Worm (Caenorhabditis elegans) whole organism, L1 larva: ENCODE measurements around the gene F10C2.4.

Experiments used
- F16B12.6 ChIP-seq: fragments of 150-350 bp; optimal IDR thresholded peaks from 2 replicates; lab custom pipeline; 2014; ENCODE audit warnings: missing biosample characterization, missing genetic modification characterization
- Y116A8C.19 ChIP-seq: sonication (generic microtip); optimal IDR thresholded peaks from 2 replicates; lab custom pipeline; 2016; ENCODE audit warnings: missing compliant biosample characterization, missing genetic modification characterization, borderline replicate concordance
- blmp-1 ChIP-seq: fragments of 150-350 bp; optimal IDR thresholded peaks from 2 replicates; lab custom pipeline; 2014; ENCODE audit warnings: missing biosample characterization, missing genetic modification characterization
- ceh-63 ChIP-seq: fragments of 200-800 bp; sonication (Bioruptor generic); optimal IDR thresholded peaks from 2 replicates; lab custom pipeline; 2018; ENCODE audit warnings: mild to moderate bottlenecking, missing genetic modification characterization, missing compliant biosample characterization
- ceh-8 ChIP-seq: fragments of 200-800 bp; sonication (Bioruptor generic); optimal IDR thresholded peaks from 2 replicates; lab custom pipeline; 2018; ENCODE audit warnings: mild to moderate bottlenecking, missing genetic modification characterization, moderate library complexity, missing compliant biosample characterization
- ceh-88 ChIP-seq: fragments of 200-800 bp; sonication (Bioruptor generic); IDR thresholded peaks from 2 replicates; pipeline ENCODE4 v1.3.6; 2022; ENCODE audit warnings: missing genetic modification characterization, missing compliant biosample characterization
- ceh-90 ChIP-seq: sonication (generic microtip); optimal IDR thresholded peaks from 2 replicates; lab custom pipeline; 2016; ENCODE audit warnings: missing genetic modification characterization, missing compliant biosample characterization
- ces-1 ChIP-seq: fragments of 150-350 bp; optimal IDR thresholded peaks from 2 replicates; lab custom pipeline; 2014; ENCODE audit warnings: missing biosample characterization, missing genetic modification reagents, missing genetic modification characterization
- dpl-1 ChIP-seq, 3 experiments: fragments of 150-350 bp in 2 of 3; sonication (generic microtip) in 1 of 3; optimal IDR thresholded peaks; 2 replicates each; lab custom pipeline; 2014 to 2017; ENCODE audit warnings: missing biosample characterization in 3 of 3, missing genetic modification characterization in 3 of 3, missing genetic modification reagents in 3 of 3
- dsc-1 ChIP-seq: sonication (generic microtip); optimal IDR thresholded peaks from 2 replicates; lab custom pipeline; 2016; ENCODE audit warnings: mild to moderate bottlenecking, missing genetic modification characterization, missing compliant biosample characterization
- egl-27 ChIP-seq, 2 experiments: fragments of 150-350 bp in 1 of 2; sonication (generic microtip); optimal IDR thresholded peaks; 3 replicates each; lab custom pipeline; 2017 to 2018; ENCODE audit warnings: missing biosample characterization in 2 of 2, missing genetic modification characterization in 2 of 2, missing genetic modification reagents in 2 of 2
- elt-2 ChIP-seq: sonication (generic microtip); optimal IDR thresholded peaks from 2 replicates; lab custom pipeline; 2016; ENCODE audit warnings: missing genetic modification characterization, mild to moderate bottlenecking, inconsistent platforms, missing compliant biosample characterization, missing genetic modification reagents
- ets-5 ChIP-seq: fragments of 200-800 bp; sonication (Bioruptor generic); IDR thresholded peaks from 2 replicates; pipeline ENCODE4 v1.3.6; 2022; ENCODE audit warnings: missing genetic modification characterization, missing compliant biosample characterization
- fkh-4 ChIP-seq: sonication (generic microtip); optimal IDR thresholded peaks from 2 replicates; lab custom pipeline; 2016; ENCODE audit warnings: missing compliant biosample characterization, missing genetic modification characterization, borderline replicate concordance
- fkh-8 ChIP-seq: sonication (generic microtip); optimal IDR thresholded peaks from 2 replicates; lab custom pipeline; 2016; ENCODE audit warnings: mild to moderate bottlenecking, missing genetic modification characterization, missing compliant biosample characterization
- fos-1 ChIP-seq: fragments of 150-350 bp; optimal IDR thresholded peaks from 2 replicates; lab custom pipeline; 2014; ENCODE audit warnings: missing biosample characterization, missing genetic modification characterization
- grh-1 ChIP-seq: fragments of 200-800 bp; sonication (Bioruptor generic); IDR thresholded peaks from 2 replicates; pipeline ENCODE4 v1.3.6; 2022; ENCODE audit warnings: missing genetic modification reagents, missing genetic modification characterization, missing compliant biosample characterization
- hlh-4 ChIP-seq: sonication (generic microtip); optimal IDR thresholded peaks from 2 replicates; lab custom pipeline; 2016; ENCODE audit warnings: mild to moderate bottlenecking, missing genetic modification characterization, missing compliant biosample characterization
- hpl-2 ChIP-seq: fragments of 150-350 bp; optimal IDR thresholded peaks from 2 replicates; lab custom pipeline; 2014; ENCODE audit warnings: missing biosample characterization, missing genetic modification reagents, missing genetic modification characterization
- irx-1 ChIP-seq: sonication (generic microtip); optimal IDR thresholded peaks from 2 replicates; lab custom pipeline; 2016; ENCODE audit warnings: missing genetic modification characterization, missing compliant biosample characterization
- lin-13 ChIP-seq: fragments of 150-350 bp; optimal IDR thresholded peaks from 2 replicates; lab custom pipeline; 2014; ENCODE audit warnings: missing biosample characterization, missing genetic modification reagents, missing genetic modification characterization
- lin-15B ChIP-seq: fragments of 150-350 bp; sonication (generic microtip); optimal IDR thresholded peaks from 3 replicates; lab custom pipeline; 2014; ENCODE audit warnings: missing biosample characterization, missing genetic modification characterization
- lin-39 ChIP-seq: fragments of 150-350 bp; optimal IDR thresholded peaks from 2 replicates; lab custom pipeline; 2014; ENCODE audit warnings: missing biosample characterization, missing genetic modification reagents, missing genetic modification characterization
- lsy-2 ChIP-seq, 2 experiments: fragments of 150-350 bp; optimal IDR thresholded peaks; 2 replicates each; lab custom pipeline; 2014; ENCODE audit warnings: missing biosample characterization in 2 of 2, missing genetic modification characterization in 2 of 2
- mep-1 ChIP-seq: fragments of 150-350 bp; optimal IDR thresholded peaks from 2 replicates; lab custom pipeline; 2014; ENCODE audit warnings: missing biosample characterization, missing genetic modification characterization
- nhr-11 ChIP-seq: fragments of 150-350 bp; optimal IDR thresholded peaks from 2 replicates; lab custom pipeline; 2014; ENCODE audit warnings: missing biosample characterization, missing genetic modification characterization
- nhr-12 ChIP-seq: sonication (generic microtip); optimal IDR thresholded peaks from 2 replicates; lab custom pipeline; 2017; ENCODE audit warnings: missing biosample characterization, missing genetic modification characterization
- nhr-19 ChIP-seq: fragments of 200-800 bp; sonication (Bioruptor generic); conservative IDR thresholded peaks from 2 replicates; pipeline ENCODE4 v1.3.6; 2022; ENCODE audit warnings: missing genetic modification characterization, missing compliant biosample characterization
- nhr-20 ChIP-seq: sonication (generic microtip); optimal IDR thresholded peaks from 2 replicates; lab custom pipeline; 2016; ENCODE audit warnings: mild to moderate bottlenecking, missing genetic modification characterization, missing compliant biosample characterization
- nhr-237 ChIP-seq: fragments of 150-350 bp; optimal IDR thresholded peaks from 2 replicates; lab custom pipeline; 2014; ENCODE audit warnings: missing biosample characterization, missing genetic modification characterization
- nhr-28 ChIP-seq: fragments of 150-350 bp; optimal IDR thresholded peaks from 2 replicates; lab custom pipeline; 2014; ENCODE audit warnings: missing biosample characterization, missing genetic modification characterization
- nhr-47 ChIP-seq: sonication (generic microtip); optimal IDR thresholded peaks from 2 replicates; lab custom pipeline; 2016; ENCODE audit warnings: mild to moderate bottlenecking, missing genetic modification characterization, moderate library complexity, missing compliant biosample characterization
- nhr-71 ChIP-seq: sonication (generic microtip); optimal IDR thresholded peaks from 2 replicates; lab custom pipeline; 2016; ENCODE audit warnings: mild to moderate bottlenecking, missing genetic modification characterization, moderate library complexity, missing compliant biosample characterization
- nhr-76 ChIP-seq: sonication (generic microtip); optimal IDR thresholded peaks from 2 replicates; lab custom pipeline; 2017; ENCODE audit warnings: missing biosample characterization, missing genetic modification characterization
- nhr-90 ChIP-seq: sonication (generic microtip); optimal IDR thresholded peaks from 2 replicates; lab custom pipeline; 2016; ENCODE audit warnings: mild to moderate bottlenecking, missing genetic modification characterization, missing compliant biosample characterization; ENCODE audit not compliant: poor library complexity
- pag-3 ChIP-seq: sonication (generic microtip); optimal IDR thresholded peaks from 2 replicates; lab custom pipeline; 2017; ENCODE audit warnings: missing genetic modification characterization, mild to moderate bottlenecking, missing compliant biosample characterization, antibody characterized with exemption, borderline replicate concordance; ENCODE audit not compliant: insufficient read depth
- pax-3 ChIP-seq: fragments of 200-800 bp; sonication (Bioruptor generic); optimal IDR thresholded peaks from 2 replicates; lab custom pipeline; 2018; ENCODE audit warnings: mild to moderate bottlenecking, missing genetic modification characterization, moderate library complexity, missing compliant biosample characterization
- pqm-1 ChIP-seq: sonication (generic microtip); optimal IDR thresholded peaks from 3 replicates; lab custom pipeline; 2017; ENCODE audit warnings: missing biosample characterization, missing genetic modification characterization
- skn-1 ChIP-seq: fragments of 150-350 bp; optimal IDR thresholded peaks from 2 replicates; lab custom pipeline; 2014; ENCODE audit warnings: missing biosample characterization, missing genetic modification characterization
- sup-37 ChIP-seq: fragments of 200-800 bp; sonication (Bioruptor generic); optimal IDR thresholded peaks from 2 replicates; lab custom pipeline; 2018; ENCODE audit warnings: mild to moderate bottlenecking, missing genetic modification characterization, missing compliant biosample characterization
- swsn-7 ChIP-seq: sonication (generic microtip); optimal IDR thresholded peaks from 2 replicates; lab custom pipeline; 2016; ENCODE audit warnings: missing genetic modification characterization, missing compliant biosample characterization
- tlp-1 ChIP-seq: fragments of 150-350 bp; optimal IDR thresholded peaks from 2 replicates; lab custom pipeline; 2014; ENCODE audit warnings: missing biosample characterization, missing genetic modification characterization
- unc-130 ChIP-seq: fragments of 150-350 bp; optimal IDR thresholded peaks from 2 replicates; lab custom pipeline; 2017; ENCODE audit warnings: missing biosample characterization, missing genetic modification characterization, inconsistent platforms
- unc-62 ChIP-seq: fragments of 150-350 bp; optimal IDR thresholded peaks from 2 replicates; lab custom pipeline; 2014; ENCODE audit warnings: missing biosample characterization, missing genetic modification reagents, missing genetic modification characterization
- xbp-1 ChIP-seq: sonication (generic microtip); optimal IDR thresholded peaks from 2 replicates; lab custom pipeline; 2016; ENCODE audit warnings: missing genetic modification characterization, missing compliant biosample characterization
- zip-4 ChIP-seq: fragments of 200-800 bp; sonication (Bioruptor generic); optimal IDR thresholded peaks from 2 replicates; lab custom pipeline; 2018; ENCODE audit warnings: mild to moderate bottlenecking, missing genetic modification characterization, moderate library complexity, missing compliant biosample characterization
- ztf-11 ChIP-seq, 2 experiments: sonication (generic microtip); optimal IDR thresholded peaks; 2 replicates each; lab custom pipeline; 2016 to 2017; ENCODE audit warnings: missing genetic modification characterization in 2 of 2, missing biosample characterization in 1 of 2, missing compliant biosample characterization in 1 of 2

The F10C2.4 gene

DNA sequence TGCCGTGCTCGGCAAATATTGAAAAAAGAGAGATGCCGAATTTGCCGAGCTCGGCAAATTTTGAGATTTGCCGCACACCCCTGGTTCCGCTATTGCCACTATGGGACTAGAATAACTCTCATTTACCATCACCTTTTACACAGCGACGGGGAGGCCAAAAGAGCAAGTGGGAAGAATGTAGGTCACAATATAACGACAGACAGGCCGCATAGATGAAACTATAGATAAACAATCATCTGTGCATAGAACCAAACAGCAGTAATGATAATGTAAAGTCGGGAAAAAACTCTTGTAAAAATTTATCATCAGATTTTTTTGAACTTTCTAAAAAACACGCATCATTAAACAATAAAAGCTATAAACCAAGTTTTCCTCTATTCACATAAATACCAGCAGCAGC, 27.1 kb downstream of the F10C2.4 start, which contains the start of gene kmo-2:
kmo-2 (minus strand) TSS at position 101 of the 400 bp plus-strand sequence.
- no peak for TF ChIP-seq sup-37
- TF ChIP-seq egl-27 (tag; optimal IDR thresholded peaks at IDR 0.05; lab: Kevin White, UChicago) = no peak
- no peak for TF ChIP-seq irx-1 (tag; lab: Kevin White, UChicago)
- no peak for TF ChIP-seq dpl-1 (GFP tag; optimal IDR thresholded peaks at IDR 0.05; lab: Kevin White, UChicago)
- TF ChIP-seq lin-15B (tag; lab: Kevin White, UChicago) = no peak
- TF ChIP-seq nhr-47 (tag; lab: Kevin White, UChicago) = no peak
- TF ChIP-seq fkh-8 (tag; lab: Kevin White, UChicago) = no peak
- no peak for TF ChIP-seq ceh-63 (GFP tag; lab: Kevin White, UChicago)
- no peak for TF ChIP-seq xbp-1 (tag; lab: Kevin White, UChicago)
- TF ChIP-seq nhr-20 (tag; lab: Kevin White, UChicago) = no peak
- no peak for TF ChIP-seq ceh-8 (GFP tag; lab: Kevin White, UChicago)

- TF ChIP-seq ztf-11 (tag; optimal IDR thresholded peaks at IDR 0.05; lab: Kevin White, UChicago) (no peak), tlp-1 (no peak), ceh-8 (GFP tag; lab: Kevin White, UChicago) (no peak), lin-15B (tag; lab: Kevin White, UChicago) (no peak), dpl-1 (GFP tag; optimal IDR thresholded peaks at IDR 0.05; lab: Kevin White, UChicago) (no peak), skn-1 (no peak), Y116A8C.19 (tag; lab: Kevin White, UChicago) (no peak), hlh-4 (tag; lab: Kevin White, UChicago) (no peak), blmp-1 (no peak), lin-39 (tag; lab: Kevin White, UChicago) (no peak), nhr-76 (no peak), ceh-88 (GFP tag; lab: Robert Waterston, UW) (no peak), pag-3 (no peak), ceh-63 (GFP tag; lab: Kevin White, UChicago) (no peak), elt-2 (no peak), nhr-90 (no peak), hpl-2 (GFP tag; lab: Kevin White, UChicago) (no peak)
Observed at ce11 chrV:12070419-12070818, 29.1 kb downstream of the F10C2.4 start, which contains the start of gene kmo-1. Gene kmo-1, minus strand, starts transcription at chrV:12070519.

DNA sequence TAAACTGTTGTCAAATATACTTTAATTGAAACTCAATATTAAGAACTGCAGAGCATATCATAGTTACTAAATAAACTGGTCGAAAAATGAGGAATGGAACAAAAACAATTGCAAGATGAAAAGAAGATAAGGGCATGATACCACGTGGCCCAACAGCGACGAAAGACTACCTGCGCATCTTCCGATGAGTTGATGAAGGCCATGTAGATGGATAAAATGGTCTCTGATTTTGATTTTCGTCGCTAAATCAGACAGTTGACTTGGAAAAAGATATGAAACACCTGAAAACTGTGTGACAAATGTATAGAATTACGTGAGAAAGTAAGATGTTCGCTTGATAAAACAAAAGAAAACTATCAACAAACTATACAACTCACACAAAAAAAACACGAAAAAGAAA, 30.1 kb downstream of the F10C2.4 start:
- no peak for TF ChIP-seq nhr-12
- TF ChIP-seq Y116A8C.19 (tag; lab: Kevin White, UChicago) = no peak
- TF ChIP-seq pax-3 (tag; lab: Kevin White, UChicago) = no peak
- no peak for TF ChIP-seq xbp-1 (tag; lab: Kevin White, UChicago)
- TF ChIP-seq ceh-90 (tag; lab: Kevin White, UChicago) = no peak
- TF ChIP-seq nhr-76 = no peak
- no peak for TF ChIP-seq unc-62
- TF ChIP-seq tlp-1 = no peak
- no peak for TF ChIP-seq hlh-4 (tag; lab: Kevin White, UChicago)
- TF ChIP-seq lsy-2 (tag; optimal IDR thresholded peaks at IDR 0.05; lab: Kevin White, UChicago) = no peak
- peak; percentile 72 for TF ChIP-seq blmp-1
- no peak for TF ChIP-seq fkh-4
- no peak for TF ChIP-seq sup-37
- peak; percentile 46 for TF ChIP-seq mep-1 (tag; lab: Kevin White, UChicago)
- peak; percentile 59 for TF ChIP-seq nhr-71
- no peak for TF ChIP-seq lin-39 (tag; lab: Kevin White, UChicago)
- TF ChIP-seq ces-1 (GFP tag; lab: Kevin White, UChicago) = no peak
- no peak for TF ChIP-seq nhr-237 (tag; lab: Kevin White, UChicago)
- no peak for TF ChIP-seq pqm-1 (tag; lab: Kevin White, UChicago)
- no peak for TF ChIP-seq swsn-7 (tag; lab: Kevin White, UChicago)
- no peak for TF ChIP-seq grh-1 (GFP tag; lab: Robert Waterston, UW)
- no peak for TF ChIP-seq lin-15B (tag; lab: Kevin White, UChicago)
- TF ChIP-seq nhr-19 (GFP tag; lab: Robert Waterston, UW) = peak; percentile 17; the same call in 1 of the 2 replicates
- TF ChIP-seq nhr-47 (tag; lab: Kevin White, UChicago) = no peak
- TF ChIP-seq zip-4 (GFP tag; lab: Kevin White, UChicago) = no peak
- TF ChIP-seq dsc-1 (tag; lab: Kevin White, UChicago) = no peak
- TF ChIP-seq ets-5 = no peak
- TF ChIP-seq fos-1 (tag; lab: Kevin White, UChicago) = no peak
- no peak for TF ChIP-seq nhr-11
- peak; percentile 35 for TF ChIP-seq unc-130 (tag; lab: Kevin White, UChicago)
- no peak for TF ChIP-seq lin-13
- no peak for TF ChIP-seq nhr-28 (tag; lab: Kevin White, UChicago)
- TF ChIP-seq F16B12.6 (tag; lab: Kevin White, UChicago) = no peak
